Worm (Caenorhabditis elegans): Measurements from ENCODE around the gene Y41E3.18.

Y41E3.18 gene

DNA sequence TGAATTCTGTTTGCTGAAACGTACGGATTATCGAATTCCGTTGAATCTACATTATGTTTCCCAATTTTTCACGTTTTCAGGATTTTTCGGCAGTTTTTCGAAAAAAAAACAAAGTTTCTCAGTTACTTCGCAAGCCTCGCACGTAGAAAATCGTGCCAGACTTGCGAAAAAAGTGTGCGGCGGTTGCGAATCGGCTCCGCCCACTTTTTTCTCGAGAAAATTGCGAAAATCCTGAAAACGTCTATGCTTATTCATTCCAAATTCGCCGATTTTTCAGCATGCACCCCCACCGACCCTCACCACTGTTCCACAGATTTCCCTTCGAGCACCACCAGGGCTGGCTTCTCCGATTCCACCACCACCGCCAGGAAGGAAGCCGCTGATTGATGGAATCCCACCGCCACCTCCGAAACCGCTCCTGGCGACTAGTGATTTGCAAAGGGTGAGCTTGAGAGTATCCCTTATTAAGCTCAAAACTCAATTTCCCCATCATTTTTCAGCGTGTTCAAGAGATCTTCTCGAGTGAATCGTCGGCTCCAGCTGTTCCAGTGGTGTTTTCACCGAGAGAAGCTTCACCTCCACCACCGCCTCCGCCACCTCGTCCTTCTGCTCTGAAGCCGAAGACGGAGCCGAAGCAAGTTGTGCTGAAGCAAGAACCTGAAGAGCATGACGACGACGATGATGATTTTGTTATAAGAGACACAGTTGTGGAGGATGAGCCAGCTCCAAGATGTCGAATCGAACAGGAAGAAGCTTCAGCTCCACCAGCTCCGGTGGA, 23.2 kb downstream of the Y41E3.18 start:
- TF ChIP-seq unc-62 (GFP tag; optimal IDR thresholded peaks at IDR 0.05), result no peak

- TF ChIP-seq unc-62 (GFP tag; optimal IDR thresholded peaks at IDR 0.05), result no peak
Measured at ce11 chrIV:15041124-15041523, 24.4 kb downstream of the Y41E3.18 start.

- no peak for TF ChIP-seq unc-62 (GFP tag; optimal IDR thresholded peaks at IDR 0.05)
Measured at ce11 chrIV:15039477-15039876, 26.1 kb downstream of the Y41E3.18 start, which contains the start of gene hrpu-1. hrpu-1 (plus strand) TSS chrIV:15039616.

ce11 chrIV:15038821-15039220, 26.7 kb downstream of the Y41E3.18 start:
- no peak for TF ChIP-seq unc-62 (GFP tag; optimal IDR thresholded peaks at IDR 0.05)

- TF ChIP-seq unc-62 (GFP tag; optimal IDR thresholded peaks at IDR 0.05), result no peak
Measured at ce11 chrIV:15037492-15037891, 28.1 kb downstream of the Y41E3.18 start.

- no peak for TF ChIP-seq unc-62 (GFP tag; optimal IDR thresholded peaks at IDR 0.05)
Measured at ce11 chrIV:15036974-15037373, 28.6 kb downstream of the Y41E3.18 start, which contains the start of gene eef-1B.2. eef-1B.2 (plus strand) TSS chrIV:15037331.

- no peak for TF ChIP-seq unc-62 (GFP tag; optimal IDR thresholded peaks at IDR 0.05)
Measured at ce11 chrIV:15029565-15029964, 36.0 kb downstream of the Y41E3.18 start.

DNA sequence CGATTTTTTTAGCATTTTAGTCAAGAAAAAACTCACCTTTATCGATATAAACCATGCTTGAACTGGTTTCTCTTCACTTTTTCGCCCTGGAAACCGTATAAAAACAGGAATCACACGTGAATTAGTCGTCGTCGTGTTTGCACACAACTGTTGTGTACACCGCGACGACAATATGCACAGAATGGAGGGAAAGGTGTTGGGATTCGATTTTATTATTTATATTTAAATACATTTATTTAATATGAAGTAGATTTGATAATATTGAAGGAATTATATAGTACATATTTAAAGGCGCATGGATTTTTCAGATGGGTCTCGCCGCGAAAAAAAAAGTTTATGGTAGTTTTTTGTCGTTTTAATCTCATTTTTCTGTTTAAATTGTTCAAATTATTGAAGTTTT, 36.7 kb downstream of the Y41E3.18 start, which contains the start of gene Y41E3.8:
Gene Y41E3.8, minus strand, starts transcription at position 88 of the 400 bp plus-strand sequence.
- TF ChIP-seq unc-62 (GFP tag; optimal IDR thresholded peaks at IDR 0.05), result no peak

DNA sequence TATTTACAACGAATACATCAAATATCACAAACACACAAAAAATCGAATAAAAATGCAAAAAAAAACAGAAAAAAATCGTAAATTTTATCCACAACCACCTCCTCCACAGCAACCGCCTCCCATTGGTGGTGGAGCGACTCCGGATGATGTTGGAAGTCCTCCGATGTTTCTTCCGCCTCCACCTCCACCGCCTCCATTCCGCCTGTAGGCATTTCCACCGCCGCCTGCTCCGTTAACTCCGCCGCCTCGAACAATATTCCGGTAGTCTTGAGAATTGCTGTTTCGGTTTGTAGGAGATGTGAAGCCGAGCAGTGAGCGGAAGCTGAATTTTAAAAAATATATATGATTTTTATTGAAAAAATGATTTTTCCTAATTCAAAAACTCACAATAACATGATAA, 37.2 kb downstream of the Y41E3.18 start:
- no peak for TF ChIP-seq unc-62 (GFP tag; optimal IDR thresholded peaks at IDR 0.05)

DNA sequence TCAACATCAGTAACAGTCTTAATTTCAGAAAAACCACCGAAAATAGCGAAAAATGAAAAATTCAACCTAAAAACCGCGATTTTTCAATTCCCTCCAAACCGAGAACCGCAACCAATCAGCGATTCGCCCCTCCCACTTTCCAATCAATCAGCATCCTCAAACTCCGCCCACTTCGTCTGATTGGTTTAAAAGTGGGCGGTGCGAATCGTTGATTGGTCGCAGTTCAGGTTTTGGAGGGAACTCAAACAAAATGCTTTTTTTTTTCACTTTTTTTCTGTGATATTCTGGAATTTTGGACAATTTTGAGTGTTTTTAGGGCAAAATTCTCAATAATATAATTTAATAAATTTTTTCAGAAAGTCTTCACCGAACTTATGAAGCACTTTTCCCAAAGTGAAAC, 37.7 kb downstream of the Y41E3.18 start:
- no peak for TF ChIP-seq unc-62 (GFP tag; optimal IDR thresholded peaks at IDR 0.05)

DNA sequence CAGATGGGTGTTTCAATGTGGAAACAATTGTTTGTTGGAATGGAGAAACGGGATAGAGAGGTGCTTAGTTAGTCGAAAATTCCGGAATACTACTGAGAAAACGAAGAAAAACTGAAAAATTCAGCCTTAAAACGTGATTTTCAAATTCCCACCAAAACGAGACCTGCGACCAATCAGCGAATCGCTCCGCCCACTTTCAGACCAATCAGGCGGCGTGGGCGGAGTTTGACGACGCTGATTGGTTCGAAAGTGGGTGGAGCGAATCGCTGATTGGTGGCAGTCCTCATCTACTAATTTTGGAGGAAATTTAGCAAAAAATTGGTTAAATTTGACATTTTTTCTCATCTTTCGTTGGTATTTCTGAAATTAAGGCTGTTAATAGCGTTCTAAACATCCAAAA, 38.2 kb downstream of the Y41E3.18 start:
- no peak for TF ChIP-seq unc-62 (GFP tag; optimal IDR thresholded peaks at IDR 0.05)

- no peak for TF ChIP-seq unc-62 (GFP tag; optimal IDR thresholded peaks at IDR 0.05)
Measured at ce11 chrIV:15025384-15025783, 40.2 kb downstream of the Y41E3.18 start, which contains the start of gene fcd-2. fcd-2 (plus strand) TSS chrIV:15025710.

DNA sequence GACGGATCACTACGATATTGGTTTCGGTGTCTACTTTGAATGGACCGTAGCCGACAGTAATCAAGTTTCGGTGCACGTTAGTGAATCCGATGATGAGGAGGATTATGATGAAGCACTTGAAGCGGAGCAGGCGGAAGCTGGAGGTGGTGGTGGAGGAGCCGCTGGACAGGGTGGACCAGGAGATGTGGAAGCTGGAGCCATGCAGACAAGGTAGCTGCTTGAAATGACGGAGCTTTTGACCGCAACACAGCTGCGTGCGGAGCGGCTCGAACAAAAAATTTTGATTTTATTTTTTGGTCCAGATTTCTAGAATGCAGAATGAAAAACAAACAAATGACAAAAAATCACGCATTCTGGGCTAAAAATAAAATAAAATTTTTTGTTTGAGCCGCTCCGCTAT, 41.1 kb downstream of the Y41E3.18 start:
- TF ChIP-seq unc-62 (GFP tag; optimal IDR thresholded peaks at IDR 0.05), result no peak

DNA sequence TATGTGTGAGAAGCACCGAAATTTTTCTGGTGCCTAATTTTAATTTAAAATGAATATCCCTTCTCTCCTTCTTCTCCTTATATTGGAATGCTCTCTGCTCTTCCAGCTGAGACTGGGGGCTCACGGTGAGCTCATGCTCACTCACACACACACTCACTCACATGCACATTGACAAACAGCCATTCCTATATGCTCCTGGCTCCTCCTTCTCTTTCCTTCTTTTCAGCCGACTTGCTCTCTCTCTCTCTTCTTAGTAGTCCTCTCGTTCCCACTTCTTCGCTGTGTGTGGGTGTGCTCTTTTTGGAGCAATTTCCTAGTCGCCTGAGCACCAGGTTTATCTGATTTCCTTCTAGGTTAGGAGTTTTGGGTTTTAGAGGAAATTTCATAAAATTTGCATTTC, 44.6 kb downstream of the Y41E3.18 start:
- no peak for TF ChIP-seq unc-62 (GFP tag; optimal IDR thresholded peaks at IDR 0.05)

DNA sequence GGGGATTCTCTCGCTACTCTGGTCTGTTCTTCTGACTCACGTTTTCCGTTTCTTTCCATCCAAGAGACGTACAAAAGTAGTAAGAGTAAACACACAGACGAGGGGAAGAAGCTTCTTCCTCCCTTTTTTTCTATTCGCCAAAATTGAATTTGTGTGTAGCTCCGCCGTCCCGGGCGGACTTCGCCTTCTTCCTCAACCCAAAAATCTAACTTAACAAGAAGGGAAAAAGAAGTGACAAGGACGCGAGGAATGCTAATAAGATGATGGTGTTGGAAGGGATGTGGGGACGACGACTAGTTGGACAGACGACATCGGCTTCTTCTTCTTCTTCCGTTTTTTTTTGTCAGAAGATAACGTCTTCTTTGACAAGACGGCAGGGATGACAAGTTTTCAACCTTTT, 48.6 kb downstream of the Y41E3.18 start:
- no peak for TF ChIP-seq unc-62 (GFP tag; optimal IDR thresholded peaks at IDR 0.05)

DNA sequence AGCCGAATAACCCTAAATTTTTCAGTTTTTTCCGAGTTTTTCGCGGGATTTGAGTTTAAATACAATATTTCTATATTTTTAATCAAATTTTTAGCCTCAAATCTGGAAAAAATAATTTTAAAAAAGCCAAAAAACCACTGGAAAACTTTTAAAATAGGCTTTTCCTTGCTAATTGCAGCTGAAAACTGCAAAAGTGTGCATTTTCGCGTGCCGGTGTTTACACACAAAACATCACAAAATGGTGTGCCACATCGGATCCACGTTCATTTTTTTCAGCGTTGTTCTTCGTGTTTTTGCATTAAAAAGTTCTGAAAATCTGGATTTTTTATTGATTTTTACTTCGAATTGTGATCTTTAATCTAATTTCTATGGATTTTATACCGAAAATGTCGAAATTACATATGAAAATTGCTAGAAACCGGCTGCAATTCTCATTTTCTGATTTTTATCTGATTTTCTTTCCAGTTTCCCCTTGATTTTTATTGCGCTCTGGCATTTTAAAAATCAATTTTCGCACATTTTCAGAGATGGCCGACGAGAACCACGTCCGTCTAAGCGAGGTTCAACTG, 52.0 kb downstream of the Y41E3.18 start, which contains the start of gene Y41E3.7:
Gene Y41E3.7, plus strand, starts transcription at position 519 of the 569 bp plus-strand sequence.
- TF ChIP-seq unc-62 (GFP tag; optimal IDR thresholded peaks at IDR 0.05), result no peak

DNA sequence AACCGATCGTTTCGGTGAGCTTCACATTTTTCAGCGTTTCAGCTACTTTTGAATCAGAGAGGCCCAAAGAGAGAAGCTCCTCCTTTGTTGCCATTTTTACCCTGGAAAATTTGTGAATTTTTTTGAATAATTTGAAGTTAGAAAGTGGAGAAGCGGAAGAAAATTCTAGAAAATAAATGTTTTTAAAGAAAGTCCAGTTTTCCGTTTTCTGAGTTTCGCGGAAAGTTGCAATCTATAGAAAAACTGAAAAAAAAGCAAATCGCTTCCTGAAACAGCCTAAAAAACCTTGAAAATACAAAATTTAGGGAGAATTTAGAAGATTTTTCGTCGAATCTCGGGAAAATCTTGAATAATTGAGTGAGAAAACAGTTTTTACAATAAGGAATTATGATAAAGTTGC, 52.5 kb downstream of the Y41E3.18 start, which contains the start of gene qars-1:
Gene qars-1, minus strand, starts transcription at position 101 of the 400 bp plus-strand sequence.
- TF ChIP-seq unc-62 (GFP tag; optimal IDR thresholded peaks at IDR 0.05), result no peak
